Fruit fly (Drosophila melanogaster) whole organism, embryonic: ENCODE results near the gene ATPsynbeta.

Source experiments
- Asciz ChIP-seq: fragments of 200-800 bp; sonication (Bioruptor generic); optimal IDR thresholded peaks from 2 replicates; lab custom pipeline; 2017; ENCODE audit warnings: missing biosample characterization, mild to moderate bottlenecking, missing genetic modification characterization, missing genetic modification reagents
- CG10462 ChIP-seq: fragments of 200-800 bp; sonication (Bioruptor generic); optimal IDR thresholded peaks from 2 replicates; lab custom pipeline; 2016; ENCODE audit warnings: missing biosample characterization, missing genetic modification characterization
- CG10654 ChIP-seq: fragments of 200-800 bp; sonication (Bioruptor generic); optimal IDR thresholded peaks from 2 replicates; lab custom pipeline; 2016; ENCODE audit warnings: missing biosample characterization, missing genetic modification characterization
- CG11085 ChIP-seq: fragments of 200-800 bp; sonication (Bioruptor generic); IDR thresholded peaks from 2 replicates; pipeline ENCODE4 v1.3.6; 2022; ENCODE audit warnings: missing biosample characterization, missing genetic modification characterization
- CG11696 ChIP-seq: fragments of 200-800 bp; sonication (Bioruptor generic); IDR thresholded peaks from 2 replicates; pipeline ENCODE4 v1.3.6; 2022; ENCODE audit warnings: missing biosample characterization, missing genetic modification characterization
- CG12155 ChIP-seq: fragments of 200-800 bp; sonication (Bioruptor generic); optimal IDR thresholded peaks from 3 replicates; lab custom pipeline; 2016; ENCODE audit warnings: missing biosample characterization, missing genetic modification characterization
- CG12769 ChIP-seq: fragments of 200-800 bp; sonication (Bioruptor generic); optimal IDR thresholded peaks from 2 replicates; lab custom pipeline; 2019; ENCODE audit warnings: missing biosample characterization, mild to moderate bottlenecking, missing genetic modification characterization, moderate library complexity
- CG14050 ChIP-seq: fragments of 200-800 bp; sonication (Bioruptor generic); IDR thresholded peaks from 3 replicates; pipeline ENCODE4 v1.3.6; 2022; ENCODE audit warnings: missing biosample characterization, missing genetic modification characterization
- CG14667 ChIP-seq: fragments of 200-800 bp; sonication (Bioruptor generic); IDR thresholded peaks from 2 replicates; pipeline ENCODE4 v1.3.6; 2022; ENCODE audit warnings: missing biosample characterization, missing genetic modification characterization
- CG1602 ChIP-seq: fragments of 200-800 bp; sonication (Bioruptor generic); optimal IDR thresholded peaks from 3 replicates; lab custom pipeline; 2016; ENCODE audit warnings: missing biosample characterization, missing genetic modification characterization
- CG17186 ChIP-seq: fragments of 200-800 bp; sonication (Bioruptor generic); optimal IDR thresholded peaks from 3 replicates; lab custom pipeline; 2017; ENCODE audit warnings: missing biosample characterization, missing genetic modification reagents, missing genetic modification characterization
- CG17328 ChIP-seq: fragments of 200-800 bp; sonication (Bioruptor generic); IDR thresholded peaks from 2 replicates; pipeline ENCODE4 v1.3.6; 2022; ENCODE audit warnings: missing biosample characterization, missing genetic modification characterization
- CG18476 ChIP-seq: fragments of 200-800 bp; sonication (Bioruptor generic); optimal IDR thresholded peaks from 2 replicates; lab custom pipeline; 2016; ENCODE audit warnings: missing biosample characterization, mild to moderate bottlenecking, missing genetic modification characterization
- CG3065 ChIP-seq: fragments of 200-800 bp; sonication (Bioruptor generic); optimal IDR thresholded peaks from 2 replicates; lab custom pipeline; 2016; ENCODE audit warnings: missing biosample characterization, missing genetic modification characterization
- CG31388 ChIP-seq: fragments of 200-800 bp; sonication (Bioruptor generic); optimal IDR thresholded peaks from 2 replicates; lab custom pipeline; 2016; ENCODE audit warnings: missing biosample characterization, missing genetic modification characterization
- CG3847 ChIP-seq: fragments of 200-800 bp; sonication (Bioruptor generic); IDR thresholded peaks from 2 replicates; pipeline ENCODE4 v1.3.6; 2022; ENCODE audit warnings: missing biosample characterization, missing genetic modification characterization
- CG3995 ChIP-seq: fragments of 200-800 bp; sonication (Bioruptor generic); optimal IDR thresholded peaks from 3 replicates; lab custom pipeline; 2016; ENCODE audit warnings: missing biosample characterization, missing genetic modification characterization
- CG6175 ChIP-seq: fragments of 200-800 bp; sonication (Bioruptor generic); IDR thresholded peaks from 3 replicates; pipeline ENCODE4 v1.3.6; 2022; ENCODE audit warnings: missing biosample characterization, missing genetic modification characterization
- CG6254 ChIP-seq: fragments of 200-800 bp; sonication (Bioruptor generic); optimal IDR thresholded peaks from 3 replicates; lab custom pipeline; 2017; ENCODE audit warnings: mild to moderate bottlenecking, missing biosample characterization, missing genetic modification reagents, missing genetic modification characterization
- CG9609 ChIP-seq: fragments of 200-800 bp; sonication (Bioruptor generic); optimal IDR thresholded peaks from 3 replicates; lab custom pipeline; 2016; ENCODE audit warnings: missing biosample characterization, missing genetic modification characterization
- CG9932 ChIP-seq: fragments of 200-800 bp; sonication (Bioruptor generic); IDR thresholded peaks from 2 replicates; pipeline ENCODE4 v1.3.6; 2022; ENCODE audit warnings: missing biosample characterization, missing genetic modification characterization
- CrebB ChIP-seq: fragments of 200-800 bp; sonication (Bioruptor generic); optimal IDR thresholded peaks from 3 replicates; lab custom pipeline; 2018; ENCODE audit warnings: missing biosample characterization, mild to moderate bottlenecking, missing genetic modification characterization
- Dek ChIP-seq: fragments of 200-800 bp; sonication (Bioruptor generic); optimal IDR thresholded peaks from 3 replicates; lab custom pipeline; 2019; ENCODE audit warnings: missing biosample characterization, mild to moderate bottlenecking, missing genetic modification characterization, moderate library complexity
- Dfd ChIP-seq, 2 experiments: fragments of >200 bp; optimal IDR thresholded peaks; 2 replicates each; lab custom pipeline; 2017; ENCODE audit warnings: missing biosample characterization in 2 of 2, missing genetic modification characterization in 2 of 2
- Dip3 ChIP-seq: fragments of 200-800 bp; sonication (Bioruptor generic); optimal IDR thresholded peaks from 3 replicates; lab custom pipeline; 2016; ENCODE audit warnings: missing biosample characterization, missing genetic modification characterization
- Dref ChIP-seq: fragments of 200-800 bp; sonication (Bioruptor generic); IDR thresholded peaks from 2 replicates; pipeline ENCODE4 v1.3.6; 2022; ENCODE audit warnings: missing biosample characterization, missing genetic modification characterization
- Ets97D ChIP-seq: fragments of 200-800 bp; sonication (Bioruptor generic); optimal IDR thresholded peaks from 3 replicates; lab custom pipeline; 2016; ENCODE audit warnings: missing biosample characterization, missing genetic modification characterization
- HLH54F ChIP-seq: fragments of 200-800 bp; sonication (Bioruptor generic); optimal IDR thresholded peaks from 3 replicates; lab custom pipeline; 2016; ENCODE audit warnings: missing biosample characterization, missing genetic modification characterization
- Hr78 ChIP-seq, 2 experiments: fragments of 200-800 bp in 1 of 2; fragments of >200 bp in 1 of 2; sonication (Bioruptor generic) in 1 of 2; optimal IDR thresholded peaks; 2 replicates each; lab custom pipeline; 2017 to 2019; ENCODE audit warnings: missing biosample characterization in 2 of 2, missing genetic modification characterization in 2 of 2, mild to moderate bottlenecking in 1 of 2, moderate library complexity in 1 of 2
- Six4 ChIP-seq: fragments of 200-800 bp; sonication (Bioruptor generic); optimal IDR thresholded peaks from 2 replicates; lab custom pipeline; 2016; ENCODE audit warnings: missing biosample characterization, missing genetic modification characterization
- Ssrp ChIP-seq: fragments of 200-800 bp; sonication (Bioruptor generic); optimal IDR thresholded peaks from 2 replicates; lab custom pipeline; 2018; ENCODE audit warnings: missing biosample characterization, mild to moderate bottlenecking, missing genetic modification characterization, moderate library complexity
- Vsx1 ChIP-seq: fragments of 200-800 bp; sonication (Bioruptor generic); optimal IDR thresholded peaks from 2 replicates; lab custom pipeline; 2017; ENCODE audit warnings: missing biosample characterization, mild to moderate bottlenecking, missing genetic modification characterization, missing genetic modification reagents
- caup ChIP-seq: fragments of 200-800 bp; sonication (Bioruptor generic); optimal IDR thresholded peaks from 3 replicates; lab custom pipeline; 2017; ENCODE audit warnings: missing biosample characterization, mild to moderate bottlenecking, missing genetic modification characterization, moderate library complexity; ENCODE audit not compliant: severe bottlenecking
- chinmo ChIP-seq: fragments of 200-800 bp; sonication (Bioruptor generic); IDR thresholded peaks from 4 replicates; pipeline ENCODE4 v1.3.6; 2022; ENCODE audit warnings: missing biosample characterization, missing genetic modification characterization; ENCODE audit not compliant: partially characterized antibody
- crp ChIP-seq, 2 experiments: fragments of 200-800 bp; sonication (Bioruptor generic); optimal IDR thresholded peaks; 2 replicates in 1 of 2; 3 replicates in 1 of 2; lab custom pipeline; 2017; ENCODE audit warnings: missing biosample characterization in 2 of 2, missing genetic modification characterization in 2 of 2, mild to moderate bottlenecking in 1 of 2, moderate library complexity in 1 of 2
- dmrt99B ChIP-seq: fragments of 200-800 bp; sonication (Bioruptor generic); optimal IDR thresholded peaks from 2 replicates; lab custom pipeline; 2018; ENCODE audit warnings: missing biosample characterization, mild to moderate bottlenecking, missing genetic modification characterization, moderate library complexity
- fd64A ChIP-seq: fragments of 200-800 bp; sonication (Bioruptor generic); optimal IDR thresholded peaks from 3 replicates; lab custom pipeline; 2018; ENCODE audit warnings: missing biosample characterization, mild to moderate bottlenecking, missing genetic modification characterization
- ftz-f1 ChIP-seq: fragments of 200-800 bp; sonication (Bioruptor generic); optimal IDR thresholded peaks from 2 replicates; lab custom pipeline; 2016; ENCODE audit warnings: missing biosample characterization, missing genetic modification characterization
- gce ChIP-seq: fragments of 200-800 bp; sonication (Bioruptor generic); IDR thresholded peaks from 3 replicates; pipeline ENCODE4 v1.3.6; 2022; ENCODE audit warnings: missing biosample characterization, missing genetic modification characterization
- hbn ChIP-seq: fragments of 200-800 bp; sonication (Bioruptor generic); IDR thresholded peaks from 2 replicates; pipeline ENCODE4 v1.3.6; 2022; ENCODE audit warnings: missing biosample characterization, missing genetic modification characterization; ENCODE audit not compliant: partially characterized antibody
- her ChIP-seq: fragments of 200-800 bp; sonication (Bioruptor generic); optimal IDR thresholded peaks from 2 replicates; lab custom pipeline; 2016; ENCODE audit warnings: missing biosample characterization, missing genetic modification characterization
- hth ChIP-seq: fragments of >200 bp; optimal IDR thresholded peaks from 2 replicates; lab custom pipeline; 2017; ENCODE audit warnings: inconsistent platforms
- ind ChIP-seq: fragments of 200-800 bp; sonication (Bioruptor generic); optimal IDR thresholded peaks from 3 replicates; lab custom pipeline; 2016; ENCODE audit warnings: missing biosample characterization, missing genetic modification characterization
- inv ChIP-seq: fragments of 200-800 bp; sonication (Bioruptor generic); IDR thresholded peaks from 2 replicates; pipeline ENCODE4 v1.3.6; 2022; ENCODE audit warnings: missing biosample characterization, missing genetic modification characterization; ENCODE audit not compliant: partially characterized antibody
- kah ChIP-seq: fragments of 200-800 bp; sonication (Bioruptor generic); optimal IDR thresholded peaks from 2 replicates; lab custom pipeline; 2018; ENCODE audit warnings: missing biosample characterization, mild to moderate bottlenecking, missing genetic modification characterization
- kni ChIP-seq: fragments of 200-800 bp; sonication (Bioruptor generic); optimal IDR thresholded peaks from 3 replicates; lab custom pipeline; 2017; ENCODE audit warnings: mild to moderate bottlenecking, missing biosample characterization, missing genetic modification reagents, missing genetic modification characterization
- odd ChIP-seq: fragments of 200-800 bp; sonication (Bioruptor generic); optimal IDR thresholded peaks from 2 replicates; lab custom pipeline; 2017; ENCODE audit warnings: missing biosample characterization, mild to moderate bottlenecking, missing genetic modification characterization
- repo ChIP-seq: fragments of 200-800 bp; sonication (Bioruptor generic); optimal IDR thresholded peaks from 2 replicates; lab custom pipeline; 2016; ENCODE audit warnings: missing biosample characterization, missing genetic modification characterization
- sisA ChIP-seq: fragments of 200-800 bp; sonication (Bioruptor generic); IDR thresholded peaks from 2 replicates; pipeline ENCODE4 v1.3.6; 2022; ENCODE audit warnings: missing biosample characterization, missing genetic modification characterization
- stwl ChIP-seq: fragments of 200-800 bp; sonication (Bioruptor generic); optimal IDR thresholded peaks from 3 replicates; lab custom pipeline; 2018; ENCODE audit warnings: missing biosample characterization, mild to moderate bottlenecking, missing genetic modification characterization, moderate library complexity

Gene ATPsynbeta

DNA sequence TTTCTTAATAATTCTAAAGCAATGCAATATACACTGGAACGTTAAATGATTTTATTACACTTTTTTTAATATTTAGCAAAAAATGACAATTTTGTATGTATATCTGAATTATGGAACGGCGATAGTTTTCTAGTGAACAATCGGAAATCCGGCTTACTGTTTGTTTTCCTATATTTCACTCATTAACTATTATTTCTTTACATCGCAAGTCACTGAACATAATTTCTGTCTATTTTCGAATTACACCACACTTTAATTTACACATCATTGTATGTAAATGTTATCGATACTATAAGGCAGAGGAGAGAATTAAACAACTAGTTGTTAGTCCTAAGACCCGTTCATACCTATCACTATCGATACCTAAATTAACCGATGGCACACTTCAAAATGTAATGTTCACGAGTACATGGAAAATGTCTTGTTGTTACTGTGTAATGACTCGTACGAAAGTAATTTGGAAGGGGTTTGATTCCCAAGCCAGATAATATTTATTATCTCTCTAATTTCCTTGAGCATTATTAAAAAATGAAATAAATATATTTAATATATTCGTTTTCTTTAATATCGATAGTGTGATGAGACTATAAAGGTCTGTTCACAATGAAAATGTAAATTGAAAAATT, 4.4 kb upstream of the ATPsynbeta start, which contains the start of gene PlexA (continued):
- TF ChIP-seq dmrt99B (tag; lab: Kevin White, UChicago) (peak; percentile 85), kni (GFP tag; lab: Kevin White, UChicago) (no peak), CG9609 (GFP tag; lab: Kevin White, UChicago) (peak; percentile 70), Ssrp (peak; percentile 94), CG3847 (GFP tag; lab: Robert Waterston, UW) (no peak; the same call in 1 of the 2 replicates), CG17328 (peak; percentile 94), hbn (GFP tag; lab: Robert Waterston, UW) (peak; percentile 60), inv (GFP tag; lab: Robert Waterston, UW) (peak; percentile 73), CG12155 (GFP tag; lab: Kevin White, UChicago) (peak; percentile 82), fd64A (GFP tag; lab: Kevin White, UChicago) (no peak), Dfd (GFP tag; optimal IDR thresholded peaks at IDR 0.05; lab: Kevin White, UChicago) (peak in 1 of 2 experiments; percentile 89), CG3065 (GFP tag; lab: Kevin White, UChicago) (peak; percentile 71), Asciz (GFP tag; lab: Kevin White, UChicago) (peak; percentile 1), her (GFP tag; lab: Kevin White, UChicago) (peak; percentile 22), CG14667 (GFP tag; lab: Robert Waterston, UW) (peak; percentile 96), CG12769 (tag; lab: Kevin White, UChicago) (peak; percentile 76), stwl (tag; lab: Kevin White, UChicago) (peak; percentile 48), sisA (GFP tag; lab: Robert Waterston, UW) (peak; percentile 94), CG3995 (GFP tag; lab: Kevin White, UChicago) (peak; percentile 54), CG9932 (GFP tag; lab: Robert Waterston, UW) (peak; percentile 96), chinmo (GFP tag; lab: Robert Waterston, UW) (no peak), CG6175 (GFP tag; lab: Robert Waterston, UW) (peak; percentile 88; the same call in 1 of the 3 replicates), HLH54F (GFP tag; lab: Kevin White, UChicago) (peak; percentile 72), odd (GFP tag; lab: Kevin White, UChicago) (no peak), CG17186 (GFP tag; lab: Kevin White, UChicago) (peak; percentile 39), Dref (GFP tag; lab: Robert Waterston, UW) (peak; percentile 81), repo (GFP tag; lab: Kevin White, UChicago) (no peak), Six4 (GFP tag; lab: Kevin White, UChicago) (peak; percentile 73), ind (GFP tag; lab: Kevin White, UChicago) (peak; percentile 92), Dek (no peak), hth (no peak), CG14050 (GFP tag; lab: Robert Waterston, UW) (peak; percentile 88), crp (GFP tag; optimal IDR thresholded peaks at IDR 0.05; lab: Kevin White, UChicago) (peak in 1 of 2 experiments; percentile 51), Hr78 (GFP tag; optimal IDR thresholded peaks at IDR 0.05; lab: Kevin White, UChicago) (no peak), caup (GFP tag; lab: Kevin White, UChicago) (peak; percentile 66), Vsx1 (GFP tag; lab: Kevin White, UChicago) (no peak), ftz-f1 (GFP tag; lab: Kevin White, UChicago) (no peak), CG11085 (GFP tag; lab: Robert Waterston, UW) (peak; percentile 91), kah (GFP tag; lab: Kevin White, UChicago) (peak; percentile 17), Dip3 (GFP tag; lab: Kevin White, UChicago) (peak; percentile 70), CG6254 (peak; percentile 23), CG10462 (GFP tag; lab: Kevin White, UChicago) (peak; percentile 62), gce (GFP tag; lab: Robert Waterston, UW) (no peak; the same call in 2 of the 3 replicates), CG11696 (peak; percentile 81), CG18476 (GFP tag; lab: Kevin White, UChicago) (peak; percentile 53), CrebB (peak; percentile 57), CG31388 (GFP tag; lab: Kevin White, UChicago) (peak; percentile 70), CG1602 (peak; percentile 93), CG10654 (GFP tag; lab: Kevin White, UChicago) (peak; percentile 89), Ets97D (peak; percentile 62)
